Fruit fly (Drosophila melanogaster) whole organism, embryonic: ENCODE measurements around the gene CG2493.

Experiments used
- Bgb ChIP-seq: fragments of 200-800 bp; sonication (Bioruptor generic); IDR thresholded peaks from 2 replicates; pipeline ENCODE4 v1.3.6; 2022; ENCODE audit warnings: missing biosample characterization, missing genetic modification characterization; ENCODE audit not compliant: partially characterized antibody
- Blimp-1 ChIP-seq: fragments of 200-800 bp; sonication (Bioruptor generic); optimal IDR thresholded peaks from 3 replicates; lab custom pipeline; 2018; ENCODE audit warnings: missing biosample characterization, missing genetic modification characterization, mild to moderate bottlenecking, moderate library complexity, missing genetic modification reagents
- Bteb2 ChIP-seq: fragments of 200-800 bp; sonication (Bioruptor generic); optimal IDR thresholded peaks from 2 replicates; lab custom pipeline; 2016; ENCODE audit warnings: missing biosample characterization, missing genetic modification characterization
- CG10209 ChIP-seq: fragments of 200-800 bp; sonication (Bioruptor generic); optimal IDR thresholded peaks from 3 replicates; lab custom pipeline; 2017; ENCODE audit warnings: missing biosample characterization, mild to moderate bottlenecking, missing genetic modification characterization, missing genetic modification reagents
- CG12744 ChIP-seq: fragments of 200-800 bp; sonication (Bioruptor generic); optimal IDR thresholded peaks from 2 replicates; lab custom pipeline; 2016; ENCODE audit warnings: missing biosample characterization, missing genetic modification characterization
- CG15696 ChIP-seq: fragments of 200-800 bp; sonication (Bioruptor generic); optimal IDR thresholded peaks from 2 replicates; lab custom pipeline; 2019; ENCODE audit warnings: missing biosample characterization, mild to moderate bottlenecking, missing genetic modification characterization, moderate library complexity
- CG1647 ChIP-seq: fragments of 200-800 bp; sonication (Bioruptor generic); optimal IDR thresholded peaks from 3 replicates; lab custom pipeline; 2016; ENCODE audit warnings: missing biosample characterization, missing genetic modification characterization
- CG16815 ChIP-seq: fragments of 200-800 bp; sonication (Bioruptor generic); optimal IDR thresholded peaks from 3 replicates; lab custom pipeline; 2017; ENCODE audit warnings: missing biosample characterization, mild to moderate bottlenecking, missing genetic modification characterization
- CG17359 ChIP-seq: fragments of 200-800 bp; sonication (Bioruptor generic); optimal IDR thresholded peaks from 3 replicates; lab custom pipeline; 2018; ENCODE audit warnings: missing biosample characterization, mild to moderate bottlenecking, missing genetic modification characterization, moderate library complexity
- CG17829 ChIP-seq: fragments of 200-800 bp; optimal IDR thresholded peaks from 2 replicates; lab custom pipeline; 2019; ENCODE audit warnings: missing biosample characterization, mild to moderate bottlenecking, missing genetic modification characterization, moderate library complexity
- CG18011 ChIP-seq: fragments of 200-800 bp; sonication (Bioruptor generic); optimal IDR thresholded peaks from 2 replicates; lab custom pipeline; 2017; ENCODE audit warnings: missing biosample characterization, missing genetic modification characterization, mild to moderate bottlenecking, moderate library complexity, missing genotype
- CG18262 ChIP-seq: fragments of 200-800 bp; optimal IDR thresholded peaks from 3 replicates; lab custom pipeline; 2019; ENCODE audit warnings: missing biosample characterization, mild to moderate bottlenecking, missing genetic modification characterization, moderate library complexity
- CG2129 ChIP-seq: fragments of 200-800 bp; sonication (Bioruptor generic); IDR thresholded peaks from 2 replicates; pipeline ENCODE4 v1.3.6; 2022; ENCODE audit warnings: missing biosample characterization, missing genetic modification characterization; ENCODE audit not compliant: partially characterized antibody
- CG3407 ChIP-seq: fragments of 200-800 bp; sonication (Bioruptor generic); optimal IDR thresholded peaks from 2 replicates; lab custom pipeline; 2018; ENCODE audit warnings: missing biosample characterization, mild to moderate bottlenecking, missing genetic modification characterization
- CG4707 ChIP-seq: fragments of 200-800 bp; sonication (Bioruptor generic); optimal IDR thresholded peaks from 2 replicates; lab custom pipeline; 2018; ENCODE audit warnings: missing biosample characterization, mild to moderate bottlenecking, missing genetic modification characterization, moderate library complexity
- CG4730 ChIP-seq: fragments of 200-800 bp; sonication (Bioruptor generic); IDR thresholded peaks from 2 replicates; pipeline ENCODE4 v1.3.6; 2022; ENCODE audit warnings: missing biosample characterization, missing genetic modification characterization
- CG5180 ChIP-seq: fragments of 200-800 bp; sonication (Bioruptor generic); optimal IDR thresholded peaks from 3 replicates; lab custom pipeline; 2017; ENCODE audit warnings: missing biosample characterization, missing genetic modification characterization, mild to moderate bottlenecking, moderate library complexity, missing genetic modification reagents
- CG6854 ChIP-seq: fragments of 200-800 bp; sonication (Bioruptor generic); optimal IDR thresholded peaks from 3 replicates; lab custom pipeline; 2017; ENCODE audit warnings: missing biosample characterization, mild to moderate bottlenecking, missing genetic modification characterization
- CG7928 ChIP-seq: fragments of 200-800 bp; sonication (Bioruptor generic); optimal IDR thresholded peaks from 2 replicates; lab custom pipeline; 2017; ENCODE audit warnings: missing biosample characterization, mild to moderate bottlenecking, missing genetic modification characterization
- CG7963 ChIP-seq: fragments of 200-800 bp; sonication (Bioruptor generic); IDR thresholded peaks from 3 replicates; pipeline ENCODE4 v1.3.6; 2022; ENCODE audit warnings: missing biosample characterization, missing genetic modification characterization; ENCODE audit not compliant: partially characterized antibody
- CTCF ChIP-seq: fragments of 200-800 bp; sonication (Bioruptor generic); optimal IDR thresholded peaks from 2 replicates; lab custom pipeline; 2017; ENCODE audit warnings: missing biosample characterization, mild to moderate bottlenecking, missing genetic modification characterization, moderate library complexity
- CkIIα-i1 ChIP-seq: fragments of 200-800 bp; sonication (Bioruptor generic); IDR thresholded peaks from 2 replicates; pipeline ENCODE4 v1.3.6; 2022; ENCODE audit warnings: missing biosample characterization, missing genetic modification characterization
- Dek ChIP-seq: fragments of 200-800 bp; sonication (Bioruptor generic); optimal IDR thresholded peaks from 3 replicates; lab custom pipeline; 2019; ENCODE audit warnings: missing biosample characterization, mild to moderate bottlenecking, missing genetic modification characterization, moderate library complexity
- E2f1 ChIP-seq: fragments of 200-800 bp; sonication (Bioruptor generic); IDR thresholded peaks from 2 replicates; pipeline ENCODE4 v1.3.6; 2022; ENCODE audit warnings: missing biosample characterization, missing genetic modification characterization
- Ets65A ChIP-seq: fragments of 200-800 bp; sonication (Bioruptor generic); peaks from one replicate; lab custom pipeline; 2016; ENCODE audit warnings: missing biosample characterization, missing genetic modification characterization
- Gug ChIP-seq: fragments of 200-800 bp; sonication (Bioruptor generic); IDR thresholded peaks from 4 replicates; pipeline ENCODE4 v1.3.6; 2022; ENCODE audit warnings: missing biosample characterization, missing genetic modification characterization
- HmgZ ChIP-seq: fragments of 200-800 bp; sonication (Bioruptor generic); optimal IDR thresholded peaks from 2 replicates; lab custom pipeline; 2018; ENCODE audit warnings: missing biosample characterization, mild to moderate bottlenecking, missing genetic modification characterization
- Lim3 ChIP-seq: fragments of 200-800 bp; sonication (Bioruptor generic); IDR thresholded peaks from 2 replicates; pipeline ENCODE4 v1.3.6; 2022; ENCODE audit warnings: missing biosample characterization, missing genetic modification characterization
- MTF-1 ChIP-seq: fragments of 200-800 bp; sonication (Bioruptor generic); optimal IDR thresholded peaks from 2 replicates; lab custom pipeline; 2018; ENCODE audit warnings: missing biosample characterization, mild to moderate bottlenecking, missing genetic modification characterization, borderline replicate concordance
- Nf-YC ChIP-seq: fragments of 200-800 bp; optimal IDR thresholded peaks from 3 replicates; lab custom pipeline; 2019; ENCODE audit warnings: missing biosample characterization, mild to moderate bottlenecking, missing genetic modification characterization, moderate library complexity
- chinmo ChIP-seq: fragments of 200-800 bp; sonication (Bioruptor generic); IDR thresholded peaks from 4 replicates; pipeline ENCODE4 v1.3.6; 2022; ENCODE audit warnings: missing biosample characterization, missing genetic modification characterization; ENCODE audit not compliant: partially characterized antibody
- dmrt99B ChIP-seq: fragments of 200-800 bp; sonication (Bioruptor generic); optimal IDR thresholded peaks from 2 replicates; lab custom pipeline; 2018; ENCODE audit warnings: missing biosample characterization, mild to moderate bottlenecking, missing genetic modification characterization, moderate library complexity
- emc ChIP-seq: fragments of 200-800 bp; sonication (Bioruptor generic); optimal IDR thresholded peaks from 2 replicates; lab custom pipeline; 2016; ENCODE audit warnings: missing biosample characterization, missing genetic modification characterization
- fru ChIP-seq: fragments of >200 bp; optimal IDR thresholded peaks from 2 replicates; lab custom pipeline; 2017
- jigr1 ChIP-seq: fragments of 200-800 bp; sonication (Bioruptor generic); IDR thresholded peaks from 3 replicates; pipeline ENCODE4 v1.3.6; 2022; ENCODE audit warnings: missing biosample characterization, missing genetic modification characterization
- jumu ChIP-seq: fragments of 200-800 bp; sonication (Bioruptor generic); optimal IDR thresholded peaks from 3 replicates; lab custom pipeline; 2016; ENCODE audit warnings: missing biosample characterization, missing genetic modification characterization
- mld ChIP-seq: fragments of 200-800 bp; sonication (Bioruptor generic); IDR thresholded peaks from 3 replicates; pipeline ENCODE4 v1.3.6; 2022; ENCODE audit warnings: missing biosample characterization, missing genetic modification characterization; ENCODE audit not compliant: partially characterized antibody
- nerfin-1 ChIP-seq: fragments of 200-800 bp; sonication (Bioruptor generic); optimal IDR thresholded peaks from 3 replicates; lab custom pipeline; 2019; ENCODE audit warnings: missing biosample characterization, mild to moderate bottlenecking, missing genetic modification characterization, moderate library complexity
- nerfin-2 ChIP-seq: fragments of 200-800 bp; sonication (Bioruptor generic); IDR thresholded peaks from 2 replicates; pipeline ENCODE4 v1.3.6; 2022; ENCODE audit warnings: missing biosample characterization, missing genetic modification characterization; ENCODE audit not compliant: partially characterized antibody
- nmo ChIP-seq: fragments of 200-800 bp; sonication (Bioruptor generic); optimal IDR thresholded peaks from 2 replicates; lab custom pipeline; 2018; ENCODE audit warnings: missing biosample characterization, mild to moderate bottlenecking, missing genetic modification characterization, moderate library complexity
- odd ChIP-seq: fragments of 200-800 bp; sonication (Bioruptor generic); optimal IDR thresholded peaks from 2 replicates; lab custom pipeline; 2017; ENCODE audit warnings: missing biosample characterization, mild to moderate bottlenecking, missing genetic modification characterization
- peb ChIP-seq: fragments of 200-800 bp; sonication (Bioruptor generic); IDR thresholded peaks from 2 replicates; pipeline ENCODE4 v1.3.6; 2022; ENCODE audit warnings: missing biosample characterization, missing genetic modification characterization
- psq ChIP-seq: fragments of 200-800 bp; sonication (Bioruptor generic); optimal IDR thresholded peaks from 2 replicates; lab custom pipeline; 2017; ENCODE audit warnings: missing biosample characterization, missing genetic modification characterization
- scrt ChIP-seq: fragments of 200-800 bp; sonication (Bioruptor generic); optimal IDR thresholded peaks from 2 replicates; lab custom pipeline; 2018; ENCODE audit warnings: missing biosample characterization, mild to moderate bottlenecking, missing genetic modification characterization, moderate library complexity
- stc ChIP-seq: fragments of 200-800 bp; sonication (Bioruptor generic); IDR thresholded peaks from 2 replicates; pipeline ENCODE4 v1.3.6; 2022; ENCODE audit warnings: missing biosample characterization, missing genetic modification characterization
- sug ChIP-seq: fragments of 200-800 bp; optimal IDR thresholded peaks from 2 replicates; lab custom pipeline; 2019; ENCODE audit warnings: missing biosample characterization, mild to moderate bottlenecking, missing genetic modification characterization, moderate library complexity
- tin ChIP-seq: fragments of 200-800 bp; sonication (Bioruptor generic); optimal IDR thresholded peaks from 3 replicates; lab custom pipeline; 2016; ENCODE audit warnings: missing biosample characterization, missing genetic modification characterization
- tup ChIP-seq: fragments of 200-800 bp; sonication (Bioruptor generic); optimal IDR thresholded peaks from 2 replicates; lab custom pipeline; 2016; ENCODE audit warnings: missing biosample characterization, mild to moderate bottlenecking, missing genetic modification characterization, moderate library complexity
- vnd ChIP-seq: fragments of 200-800 bp; sonication (Bioruptor generic); IDR thresholded peaks from 3 replicates; pipeline ENCODE4 v1.3.6; 2022; ENCODE audit warnings: missing biosample characterization, missing genetic modification characterization; ENCODE audit not compliant: partially characterized antibody
- yki ChIP-seq: fragments of >200 bp; optimal IDR thresholded peaks from 3 replicates; lab custom pipeline; 2018

The CG2493 gene

DNA sequence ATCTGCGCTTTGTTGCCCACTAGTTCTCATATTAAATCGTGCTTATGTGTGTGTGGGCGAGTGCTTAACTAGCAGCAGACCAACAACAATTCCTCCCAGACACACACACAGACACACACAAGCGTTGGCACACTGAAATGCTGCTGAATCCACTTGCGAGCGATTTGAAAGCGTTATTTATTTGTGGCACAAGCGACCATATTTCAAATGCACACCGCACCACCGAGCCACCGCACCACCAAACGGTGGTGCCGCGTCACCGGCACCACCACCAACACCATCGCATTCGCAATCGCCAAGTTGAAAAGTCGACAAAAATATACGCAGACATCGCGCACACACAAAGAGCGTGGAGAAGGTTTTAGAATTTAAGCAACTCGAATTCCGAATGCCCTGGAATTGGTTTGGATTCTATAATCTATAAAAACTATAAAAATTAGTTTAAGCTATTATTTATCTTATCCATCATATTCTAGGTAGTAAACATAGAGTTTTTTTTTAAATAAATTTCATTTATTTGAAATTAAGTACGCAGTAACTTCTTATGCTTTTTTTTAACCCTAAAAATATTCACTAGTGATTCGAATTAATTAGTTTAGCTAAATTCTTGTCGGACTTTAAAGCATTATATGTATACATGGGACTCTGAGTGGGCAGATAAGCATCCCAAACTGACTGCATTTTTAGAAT is 15.4 kb upstream of the CG2493 start (continued):
- TF ChIP-seq CG16815 (GFP tag; lab: Kevin White, UChicago) (peak; percentile 11), emc (no peak), tin (GFP tag; lab: Kevin White, UChicago) (no peak), CG10209 (GFP tag; lab: Kevin White, UChicago) (no peak), tup (GFP tag; lab: Kevin White, UChicago) (no peak), CG17359 (tag; lab: Kevin White, UChicago) (peak; percentile 21), stc (GFP tag; lab: Robert Waterston, UW) (no peak), CTCF (GFP tag; lab: Kevin White, UChicago) (no peak), odd (no peak), jumu (no peak), yki (lab: Kevin White, UChicago) (no peak), Nf-YC (tag; lab: Kevin White, UChicago) (no peak), Bteb2 (no peak), Lim3 (GFP tag; lab: Robert Waterston, UW) (no peak), Dek (tag; lab: Kevin White, UChicago) (no peak), fru (lab: Kevin White, UChicago) (no peak), Blimp-1 (GFP tag; lab: Kevin White, UChicago) (peak; percentile 28), nerfin-1 (tag; lab: Kevin White, UChicago) (no peak), psq (GFP tag; lab: Kevin White, UChicago) (no peak), dmrt99B (tag; lab: Kevin White, UChicago) (peak; percentile 19), CG4730 (GFP tag; lab: Robert Waterston, UW) (no peak), CG5180 (no peak), E2f1 (GFP tag; lab: Robert Waterston, UW) (no peak), peb (GFP tag; lab: Robert Waterston, UW) (no peak), CG6854 (no peak), MTF-1 (GFP tag; lab: Kevin White, UChicago) (peak; percentile 70), CG2129 (GFP tag; lab: Robert Waterston, UW) (no peak), Ets65A (no peak), jigr1 (GFP tag; lab: Robert Waterston, UW) (no peak), CG3407 (no peak), Gug (GFP tag; lab: Robert Waterston, UW) (no peak), CG18262 (tag; lab: Kevin White, UChicago) (peak; percentile 53), CkIIα-i1 (GFP tag; lab: Robert Waterston, UW) (no peak), chinmo (no peak), Bgb (GFP tag; lab: Robert Waterston, UW) (peak; percentile 8; the same call in 1 of the 2 replicates), HmgZ (tag; lab: Kevin White, UChicago) (no peak), nmo (GFP tag; lab: Kevin White, UChicago) (peak; percentile 52), CG4707 (GFP tag; lab: Kevin White, UChicago) (no peak), mld (GFP tag; lab: Robert Waterston, UW) (no peak), CG7963 (GFP tag; lab: Robert Waterston, UW) (no peak), CG1647 (GFP tag; lab: Kevin White, UChicago) (no peak), sug (no peak), scrt (GFP tag; lab: Kevin White, UChicago) (no peak), CG7928 (no peak), nerfin-2 (no peak), CG18011 (no peak), CG12744 (GFP tag; lab: Kevin White, UChicago) (no peak), vnd (no peak), CG15696 (no peak), CG17829 (tag; lab: Kevin White, UChicago) (peak; percentile 19)
